Worm (Caenorhabditis elegans): ENCODE measurements around the gene F09B12.7.
A peak's percentile ranks its signal among the peaks of the same experiment; 100 is the strongest.

Gene F09B12.7

DNA sequence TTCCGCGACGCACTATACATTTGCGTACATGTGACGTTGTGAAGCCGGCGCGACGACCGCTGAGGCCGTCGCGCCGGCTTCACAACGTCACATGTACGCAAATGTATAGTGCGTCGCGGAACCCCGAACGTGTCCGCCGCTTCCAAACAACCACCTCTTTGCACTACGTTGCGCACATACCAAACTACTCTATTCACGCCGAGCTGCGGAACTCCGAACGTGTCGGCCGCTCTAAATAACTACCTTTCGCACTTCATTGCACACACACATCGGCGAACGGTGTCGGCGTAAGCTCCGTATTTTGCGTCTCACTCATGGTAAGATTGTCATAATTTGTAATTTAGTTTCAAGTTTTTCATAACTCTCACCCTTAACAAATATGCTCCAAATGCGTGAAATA is 17.3 kb upstream of the F09B12.7 start:
- TF ChIP-seq med-1 (GFP tag; optimal IDR thresholded peaks at IDR 0.05; ENCODE audit: insufficient read depth) (no peak), klf-2 (GFP tag; conservative IDR thresholded peaks at IDR 0.05) (no peak), ztf-29 (GFP tag; IDR thresholded peaks at IDR 0.05) (no peak), flt-1 (GFP tag; IDR thresholded peaks at IDR 0.05) (no peak), ztf-23 (GFP tag; IDR thresholded peaks at IDR 0.05) (no peak), ref-1 (GFP tag; conservative IDR thresholded peaks at IDR 0.05) (no peak), T22C8.4 (GFP tag; IDR thresholded peaks at IDR 0.05) (no peak), cog-1 (tag; optimal IDR thresholded peaks at IDR 0.05) (no peak), tab-1 (GFP tag; IDR thresholded peaks at IDR 0.05) (no peak)

DNA sequence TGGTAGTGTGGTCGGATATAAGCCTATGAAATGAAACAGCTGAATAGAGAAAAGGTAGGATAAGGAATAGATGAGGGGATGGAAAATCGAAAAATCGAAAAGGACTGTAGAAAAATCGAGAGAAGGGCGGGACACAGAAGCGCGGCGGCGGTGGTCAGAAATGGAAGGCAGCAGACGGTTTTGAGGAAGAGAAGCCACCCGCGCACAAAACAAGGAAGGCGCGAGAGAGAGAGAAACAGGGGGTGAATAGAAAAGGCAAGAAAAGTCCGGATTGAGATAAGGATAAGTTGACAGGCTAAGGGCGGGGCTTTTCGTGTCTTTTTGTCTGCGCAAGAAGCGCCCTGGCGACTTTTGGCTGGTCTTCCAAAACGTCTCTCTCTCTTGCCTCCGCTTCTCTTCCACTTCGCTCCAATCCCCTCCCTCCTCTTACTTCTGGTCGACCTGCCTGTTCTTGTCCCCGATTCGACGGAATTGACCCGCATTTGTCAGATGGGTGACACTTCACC is 12.9 kb upstream of the F09B12.7 start, which contains the start of gene mlt-9:
TSS of gene mlt-9 (minus strand) at position 51 of the 506 bp plus-strand sequence.
- no peak for TF ChIP-seq tab-1 (GFP tag; IDR thresholded peaks at IDR 0.05)
- TF ChIP-seq klf-2 (GFP tag; conservative IDR thresholded peaks at IDR 0.05): 0 out of 2 replicates have a peak, but pooled peaks have one; percentile 6

DNA sequence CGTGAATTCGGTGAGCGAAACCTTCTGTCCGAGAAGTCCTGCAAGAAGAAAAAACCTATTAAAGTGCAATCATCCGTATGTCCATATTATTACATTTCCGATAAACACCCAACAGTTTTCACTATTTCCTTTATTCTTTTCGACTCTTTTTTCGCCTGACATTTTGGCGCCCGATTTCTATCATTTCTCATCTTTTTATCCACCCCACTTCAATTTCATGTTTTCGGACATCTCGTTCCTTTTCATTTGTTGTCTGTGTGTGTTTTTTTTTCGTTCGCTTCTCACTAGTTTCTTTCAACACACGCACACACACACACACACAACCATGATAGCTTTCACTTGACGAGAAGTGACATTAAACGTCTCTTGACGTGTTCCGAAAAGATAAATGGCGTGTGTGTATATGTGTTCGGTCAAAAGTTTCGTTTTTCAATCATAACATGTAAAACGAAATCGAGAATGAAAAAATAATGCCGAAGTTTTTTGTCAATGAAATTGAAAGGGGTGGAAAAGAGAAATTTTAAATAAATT is 10.2 kb upstream of the F09B12.7 start:
- TF ChIP-seq ztf-23 (GFP tag; IDR thresholded peaks at IDR 0.05): no peak
- no peak for TF ChIP-seq klf-2 (GFP tag; conservative IDR thresholded peaks at IDR 0.05)
- no peak for TF ChIP-seq tab-1 (GFP tag; IDR thresholded peaks at IDR 0.05)
- no peak for TF ChIP-seq flt-1 (GFP tag; IDR thresholded peaks at IDR 0.05)
- TF ChIP-seq ztf-29 (GFP tag; IDR thresholded peaks at IDR 0.05): no peak
- TF ChIP-seq ref-1 (GFP tag; conservative IDR thresholded peaks at IDR 0.05): no peak
- no peak for TF ChIP-seq T22C8.4 (GFP tag; IDR thresholded peaks at IDR 0.05)
- TF ChIP-seq cog-1 (tag; optimal IDR thresholded peaks at IDR 0.05): no peak
- TF ChIP-seq med-1 (GFP tag; optimal IDR thresholded peaks at IDR 0.05; ENCODE audit: insufficient read depth): no peak

DNA sequence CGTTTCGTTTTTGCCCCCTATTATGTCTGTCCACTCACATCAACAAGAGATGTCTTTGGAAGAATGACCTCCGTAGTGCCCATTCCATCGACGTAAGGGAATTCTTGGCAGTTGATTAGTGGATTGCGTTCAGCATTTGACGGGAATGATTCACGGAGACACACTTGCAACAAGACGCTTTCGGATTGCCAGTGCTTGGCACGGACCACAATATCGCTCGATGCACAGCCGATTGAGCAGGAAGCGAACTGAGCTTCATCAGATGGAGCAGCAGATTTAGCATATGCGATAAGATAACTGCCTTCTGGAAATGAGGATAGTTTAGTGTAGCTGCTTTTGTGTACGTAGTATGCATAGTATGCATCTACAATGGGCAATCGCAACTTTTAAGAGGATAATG is 8.6 kb upstream of the F09B12.7 start:
- TF ChIP-seq med-1 (GFP tag; optimal IDR thresholded peaks at IDR 0.05; ENCODE audit: insufficient read depth) (no peak), cog-1 (tag; optimal IDR thresholded peaks at IDR 0.05) (no peak)

DNA sequence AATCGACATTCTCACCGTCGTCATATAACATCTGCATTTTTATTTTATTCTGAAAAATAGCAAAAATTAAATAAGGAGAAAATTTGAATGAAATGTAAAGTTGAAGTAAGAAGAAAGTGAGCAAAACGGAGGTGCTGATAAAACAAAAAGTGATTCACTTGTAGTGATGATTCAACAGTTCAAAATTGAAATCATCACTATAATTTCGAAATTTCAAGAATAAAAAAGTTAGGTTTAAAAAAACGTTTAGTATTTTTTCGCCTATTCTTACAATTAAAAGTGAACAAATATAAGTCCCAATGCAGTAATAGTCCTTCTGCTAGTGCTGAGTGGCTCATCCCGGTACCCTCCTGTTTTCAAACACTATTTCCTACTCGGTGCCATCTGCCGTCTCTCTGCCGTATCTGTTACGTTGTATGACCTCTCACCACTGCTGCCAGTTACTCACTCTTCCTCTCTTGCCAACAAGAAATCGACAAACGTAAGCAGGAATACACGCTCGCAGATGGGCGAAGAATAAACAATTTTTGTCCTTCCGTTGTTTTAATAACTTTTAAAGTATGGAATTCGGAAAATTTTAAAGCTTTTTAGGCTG is 5.6 kb upstream of the F09B12.7 start, which contains the start of gene dhhc-1:
TSS of gene dhhc-1 (minus strand) at position 51 of the 595 bp plus-strand sequence.
- TF ChIP-seq cog-1 (tag; optimal IDR thresholded peaks at IDR 0.05) (peak; percentile 3), tab-1 (GFP tag; IDR thresholded peaks at IDR 0.05) (0 out of 2 replicates have a peak, but pooled peaks have one; percentile 45), ztf-23 (GFP tag; IDR thresholded peaks at IDR 0.05) (0 out of 2 replicates have a peak, but pooled peaks have one; percentile 26), flt-1 (GFP tag; IDR thresholded peaks at IDR 0.05) (0 out of 2 replicates have a peak, but pooled peaks have one; percentile 12), ref-1 (GFP tag; conservative IDR thresholded peaks at IDR 0.05) (no peak), ztf-29 (GFP tag; IDR thresholded peaks at IDR 0.05) (no peak)

DNA sequence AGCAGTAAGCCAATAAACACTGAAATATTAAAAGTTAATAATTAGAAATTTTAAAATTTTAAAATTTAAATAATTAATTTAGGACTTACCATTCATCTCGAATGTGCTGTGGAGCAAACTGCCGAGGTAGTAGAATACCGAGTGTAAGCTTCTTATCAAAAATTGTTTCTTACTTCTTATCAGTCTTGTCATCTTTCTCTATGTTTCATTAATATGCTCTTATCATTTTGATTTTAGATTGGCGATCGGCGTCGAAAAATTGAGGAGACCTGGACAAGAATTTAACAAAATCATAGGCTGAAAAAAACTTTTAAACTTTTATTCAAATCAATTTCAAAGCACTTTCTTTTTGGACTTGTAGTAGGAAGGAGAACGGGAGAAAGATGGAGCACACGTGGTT is 2.9 kb upstream of the F09B12.7 start, which contains the start of gene F09B12.3:
TSS of gene F09B12.3 (minus strand) at position 192 of the 400 bp plus-strand sequence.
- no peak for TF ChIP-seq cog-1 (tag; optimal IDR thresholded peaks at IDR 0.05)
- TF ChIP-seq med-1 (GFP tag; optimal IDR thresholded peaks at IDR 0.05; ENCODE audit: insufficient read depth): no peak
- TF ChIP-seq ref-1 (GFP tag; conservative IDR thresholded peaks at IDR 0.05): no peak
- no peak for TF ChIP-seq ztf-23 (GFP tag; IDR thresholded peaks at IDR 0.05)
- TF ChIP-seq tab-1 (GFP tag; IDR thresholded peaks at IDR 0.05): no peak
- no peak for TF ChIP-seq T22C8.4 (GFP tag; IDR thresholded peaks at IDR 0.05)
- no peak for TF ChIP-seq flt-1 (GFP tag; IDR thresholded peaks at IDR 0.05)
- TF ChIP-seq ztf-29 (GFP tag; IDR thresholded peaks at IDR 0.05): no peak
- TF ChIP-seq klf-2 (GFP tag; conservative IDR thresholded peaks at IDR 0.05): no peak

DNA sequence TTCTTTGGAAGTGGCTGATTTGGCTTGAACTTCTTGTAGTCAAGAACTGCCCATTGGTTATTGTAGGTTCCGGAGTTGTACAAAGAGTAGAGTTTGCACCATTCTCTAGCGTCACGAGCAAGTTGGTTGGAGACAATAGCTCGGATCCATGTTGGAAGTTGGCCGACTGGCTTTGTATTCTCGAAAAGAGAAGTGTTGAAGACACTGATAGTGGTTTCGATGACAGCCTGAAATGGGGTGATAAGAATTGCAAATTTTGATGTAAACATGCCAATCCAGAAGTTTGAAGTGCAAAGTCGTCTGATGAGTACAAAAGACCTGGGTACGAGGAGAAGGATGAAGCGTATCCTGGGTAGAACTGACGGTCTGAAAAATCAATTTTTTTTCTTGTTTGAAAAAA is 1.4 kb upstream of the F09B12.7 start:
- TF ChIP-seq ztf-29 (GFP tag; IDR thresholded peaks at IDR 0.05): no peak

DNA sequence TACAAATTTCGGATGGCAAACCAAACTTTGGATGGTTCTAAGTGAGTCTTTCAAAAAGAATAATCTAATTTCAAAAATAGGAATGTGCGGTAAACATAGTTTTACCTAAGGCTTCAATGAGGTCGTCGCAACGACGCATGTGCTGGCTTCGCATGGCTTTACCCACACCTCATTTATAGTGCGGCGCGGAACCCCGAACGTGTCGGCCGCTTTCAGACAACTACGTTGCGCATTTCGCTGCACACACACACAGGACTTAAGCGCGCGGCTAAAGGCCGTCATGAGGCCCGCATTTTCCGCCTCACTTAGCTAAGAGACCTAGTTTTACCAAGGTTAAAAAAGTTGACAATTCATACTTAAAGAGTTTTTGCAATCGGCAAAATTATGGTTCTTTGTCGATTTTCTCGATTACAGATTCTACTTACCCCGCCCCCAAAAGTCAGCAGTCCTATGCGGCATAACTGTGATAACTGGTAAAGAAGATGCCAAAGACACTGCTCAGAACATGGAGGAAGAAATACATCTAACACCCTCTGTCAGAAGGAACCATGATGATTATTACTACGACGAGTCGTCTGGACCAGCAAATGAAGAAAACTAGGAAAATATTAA is 2.0 kb downstream of the F09B12.7 start:
- TF ChIP-seq flt-1 (GFP tag; IDR thresholded peaks at IDR 0.05) (no peak), tab-1 (GFP tag; IDR thresholded peaks at IDR 0.05) (0 out of 2 replicates have a peak, but pooled peaks have one; percentile 46), ztf-23 (GFP tag; IDR thresholded peaks at IDR 0.05) (no peak)

DNA sequence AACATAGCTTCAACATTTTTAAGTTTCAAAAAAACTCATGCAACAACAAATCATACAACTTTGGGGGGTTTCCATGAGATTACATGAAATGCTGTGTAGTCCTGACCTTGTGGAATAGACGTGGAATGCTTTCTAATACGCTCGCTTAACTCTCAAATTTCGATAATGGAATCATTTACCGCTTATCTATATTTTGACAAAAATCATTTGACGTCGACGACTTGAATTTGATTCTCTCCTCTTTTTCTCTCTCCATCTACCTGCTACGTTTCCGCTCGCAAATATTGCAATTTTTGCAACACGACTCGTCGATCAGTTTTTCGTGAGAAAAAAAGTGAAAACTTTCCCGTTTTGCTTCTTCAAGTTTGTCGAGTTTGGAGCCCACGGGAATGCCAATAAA is 5.8 kb downstream of the F09B12.7 start, which contains the start of gene flr-4:
TSS of gene flr-4 (plus strand) at position 275 of the 400 bp plus-strand sequence.
- no peak for TF ChIP-seq tab-1 (GFP tag; IDR thresholded peaks at IDR 0.05)
- TF ChIP-seq ztf-29 (GFP tag; IDR thresholded peaks at IDR 0.05): no peak
- TF ChIP-seq T22C8.4 (GFP tag; IDR thresholded peaks at IDR 0.05): no peak
- TF ChIP-seq flt-1 (GFP tag; IDR thresholded peaks at IDR 0.05): no peak
- TF ChIP-seq klf-2 (GFP tag; conservative IDR thresholded peaks at IDR 0.05): no peak
- TF ChIP-seq med-1 (GFP tag; optimal IDR thresholded peaks at IDR 0.05; ENCODE audit: insufficient read depth): no peak
- no peak for TF ChIP-seq cog-1 (tag; optimal IDR thresholded peaks at IDR 0.05)
- no peak for TF ChIP-seq ztf-23 (GFP tag; IDR thresholded peaks at IDR 0.05)
- no peak for TF ChIP-seq ref-1 (GFP tag; conservative IDR thresholded peaks at IDR 0.05)

DNA sequence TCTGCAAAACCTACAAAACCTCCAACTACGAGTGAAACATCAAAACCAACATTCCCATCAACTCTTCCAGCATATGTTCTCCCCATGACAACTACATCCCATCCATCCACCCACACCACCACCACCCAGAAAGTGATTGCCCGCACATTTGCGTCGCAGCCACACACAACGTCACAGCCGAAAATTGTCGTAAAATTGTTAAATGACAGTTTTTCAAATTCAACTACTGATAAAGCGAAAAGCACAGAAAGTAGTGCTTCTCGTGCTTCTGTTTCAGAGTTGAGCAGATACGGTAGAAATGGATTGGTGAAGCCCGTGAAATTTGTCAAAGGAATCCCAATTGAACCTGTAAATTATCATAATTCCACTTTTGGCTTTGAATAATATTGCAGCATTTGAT is 7.1 kb downstream of the F09B12.7 start:
- TF ChIP-seq flt-1 (GFP tag; IDR thresholded peaks at IDR 0.05) (no peak), tab-1 (GFP tag; IDR thresholded peaks at IDR 0.05) (no peak), ref-1 (GFP tag; conservative IDR thresholded peaks at IDR 0.05) (no peak), ztf-29 (GFP tag; IDR thresholded peaks at IDR 0.05) (no peak), ztf-23 (GFP tag; IDR thresholded peaks at IDR 0.05) (no peak), cog-1 (tag; optimal IDR thresholded peaks at IDR 0.05) (no peak), T22C8.4 (GFP tag; IDR thresholded peaks at IDR 0.05) (no peak), klf-2 (GFP tag; conservative IDR thresholded peaks at IDR 0.05) (no peak)
